Fruit fly (Drosophila melanogaster): ENCODE results near the gene Ten-m.

DNA sequence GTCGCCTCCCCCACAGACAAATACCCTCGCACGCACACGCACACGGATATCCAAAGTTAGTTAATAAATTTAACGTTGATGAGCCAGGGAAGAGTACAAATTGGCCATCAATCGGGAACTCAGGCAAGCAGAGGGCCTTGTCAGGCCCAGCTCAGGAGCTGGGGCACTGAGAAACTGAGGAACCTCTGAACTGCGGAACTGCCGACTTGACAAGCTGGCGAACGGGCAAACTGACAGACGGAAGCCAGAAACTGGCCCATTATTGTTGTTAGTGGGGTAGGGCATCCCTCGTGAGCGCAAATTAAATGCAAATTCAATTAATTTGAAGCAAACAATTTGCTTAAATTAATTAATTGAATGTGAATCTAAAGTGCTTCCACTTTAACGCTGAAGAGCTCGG, 8.4 kb upstream of the Ten-m start:
- no peak for TF ChIP-seq bab1 (GFP tag; optimal IDR thresholded peaks at IDR 0.05)
- TF ChIP-seq pad (GFP tag; optimal IDR thresholded peaks at IDR 0.05) = no peak
- TF ChIP-seq CG33017 (tag; optimal IDR thresholded peaks at IDR 0.05) = no peak
- TF ChIP-seq Hr96 (GFP tag; optimal IDR thresholded peaks at IDR 0.05) = no peak
- no peak for TF ChIP-seq CG7101 (tag; optimal IDR thresholded peaks at IDR 0.05)
- no peak for TF ChIP-seq cic (GFP tag; optimal IDR thresholded peaks at IDR 0.05)
- no peak for TF ChIP-seq cnc (optimal IDR thresholded peaks at IDR 0.05)
- TF ChIP-seq CG11617 (GFP tag; optimal IDR thresholded peaks at IDR 0.05) = no peak
- no peak for TF ChIP-seq Mnt (GFP tag; optimal IDR thresholded peaks at IDR 0.05)
- TF ChIP-seq tj (GFP tag; optimal IDR thresholded peaks at IDR 0.05) = no peak
- TF ChIP-seq CG7045 (GFP tag; optimal IDR thresholded peaks at IDR 0.05) = no peak

Data from whole organism, adult.